Fruit fly (Drosophila melanogaster) whole organism, embryonic: Measurements from ENCODE around the gene CG11726.

ENCODE experiments used
- Ada2b ChIP-seq: fragments of 200-800 bp; sonication (Bioruptor generic); IDR thresholded peaks from 2 replicates; pipeline ENCODE4 v1.3.6; 2022; ENCODE audit warnings: missing biosample characterization, missing genetic modification characterization
- CG1603 ChIP-seq: fragments of 200-800 bp; sonication (Bioruptor generic); optimal IDR thresholded peaks from 2 replicates; lab custom pipeline; 2019; ENCODE audit warnings: missing biosample characterization, mild to moderate bottlenecking, missing genetic modification characterization, moderate library complexity
- CG4282 ChIP-seq: fragments of 200-800 bp; sonication (Bioruptor generic); optimal IDR thresholded peaks from 2 replicates; lab custom pipeline; 2016; ENCODE audit warnings: missing biosample characterization, missing genetic modification characterization
- D19A ChIP-seq: fragments of 200-800 bp; optimal IDR thresholded peaks from 3 replicates; lab custom pipeline; 2019; ENCODE audit warnings: missing biosample characterization, mild to moderate bottlenecking, missing genetic modification characterization, moderate library complexity
- Dek ChIP-seq: fragments of 200-800 bp; sonication (Bioruptor generic); optimal IDR thresholded peaks from 3 replicates; lab custom pipeline; 2019; ENCODE audit warnings: missing biosample characterization, mild to moderate bottlenecking, missing genetic modification characterization, moderate library complexity
- Dref ChIP-seq: fragments of 200-800 bp; sonication (Bioruptor generic); IDR thresholded peaks from 2 replicates; pipeline ENCODE4 v1.3.6; 2022; ENCODE audit warnings: missing biosample characterization, missing genetic modification characterization
- HLH4C ChIP-seq: fragments of 200-800 bp; sonication (Bioruptor generic); IDR thresholded peaks from 3 replicates; pipeline ENCODE4 v1.3.6; 2022; ENCODE audit warnings: missing biosample characterization, missing genetic modification characterization; ENCODE audit not compliant: partially characterized antibody
- Rx ChIP-seq: fragments of 200-800 bp; sonication (Bioruptor generic); IDR thresholded peaks from 2 replicates; pipeline ENCODE4 v1.3.6; 2022; ENCODE audit warnings: missing biosample characterization, missing genetic modification characterization
- ham ChIP-seq: fragments of 200-800 bp; sonication (Bioruptor generic); IDR thresholded peaks from 2 replicates; pipeline ENCODE4 v1.3.6; 2022; ENCODE audit warnings: missing biosample characterization, missing genetic modification characterization
- sim ChIP-seq: fragments of 200-800 bp; sonication (Bioruptor generic); IDR thresholded peaks from 2 replicates; pipeline ENCODE4 v1.3.6; 2022; ENCODE audit warnings: missing biosample characterization, missing genetic modification characterization
- ttk ChIP-seq: fragments of 200-800 bp; sonication (Bioruptor generic); IDR thresholded peaks from 2 replicates; pipeline ENCODE4 v2.1.2; 2022; ENCODE audit warnings: missing biosample characterization, missing genetic modification characterization

dm6 chr3L:11348971-11349907, 45.3 kb upstream of the CG11726 start:
- 0 out of 2 replicates have a peak, but pooled peaks have one; percentile 5 for TF ChIP-seq sim (GFP tag; lab: Robert Waterston, UW)
- TF ChIP-seq Ada2b, result peak; percentile 74
- TF ChIP-seq ham (GFP tag; lab: Robert Waterston, UW), result peak; percentile 49; the same call in 1 of the 2 replicates
- no peak for TF ChIP-seq HLH4C (GFP tag; lab: Robert Waterston, UW)
- no peak for TF ChIP-seq Dref (GFP tag; lab: Robert Waterston, UW)
- TF ChIP-seq CG4282 (GFP tag; lab: Kevin White, UChicago), result no peak
- peak; percentile 84 for TF ChIP-seq Rx (GFP tag; lab: Robert Waterston, UW)
- TF ChIP-seq ttk (GFP tag; lab: Robert Waterston, UW), result peak; percentile 89
- no peak for TF ChIP-seq CG1603 (tag; lab: Kevin White, UChicago)
- TF ChIP-seq Dek, result peak; percentile 93
- peak; percentile 74 for TF ChIP-seq D19A (tag; lab: Kevin White, UChicago)
